Fruit fly (Drosophila melanogaster) whole organism, pupa: ENCODE data around the gene rgn.

Source experiments
- CG14655 ChIP-seq: fragments of 200-800 bp; sonication (Bioruptor generic); optimal IDR thresholded peaks from 3 replicates; lab custom pipeline; 2017; ENCODE audit warnings: mild to moderate bottlenecking, missing biosample characterization, missing genetic modification reagents, missing genetic modification characterization
- CG34367 ChIP-seq: fragments of 200-800 bp; sonication (Bioruptor generic); optimal IDR thresholded peaks from 2 replicates; lab custom pipeline; 2018; ENCODE audit warnings: missing biosample characterization, mild to moderate bottlenecking, missing genetic modification characterization
- CG8159 ChIP-seq: fragments of 200-800 bp; sonication (Bioruptor generic); optimal IDR thresholded peaks from 3 replicates; lab custom pipeline; 2018; ENCODE audit warnings: missing biosample characterization, mild to moderate bottlenecking, missing genetic modification characterization, moderate library complexity
- CG9948 ChIP-seq: fragments of 200-800 bp; sonication (Bioruptor generic); optimal IDR thresholded peaks from 2 replicates; lab custom pipeline; 2018; ENCODE audit warnings: missing biosample characterization, mild to moderate bottlenecking, missing genetic modification characterization, moderate library complexity
- D1 ChIP-seq: fragments of 200-800 bp; sonication (Bioruptor generic); optimal IDR thresholded peaks from 2 replicates; lab custom pipeline; 2018; ENCODE audit warnings: missing biosample characterization, mild to moderate bottlenecking, missing genetic modification characterization, moderate library complexity
- EcR ChIP-seq: fragments of 200-800 bp; sonication (Bioruptor generic); optimal IDR thresholded peaks from 3 replicates; lab custom pipeline; 2019; ENCODE audit warnings: missing biosample characterization, missing genetic modification characterization, mild to moderate bottlenecking, moderate library complexity, missing genetic modification reagents
- Pif1A ChIP-seq: fragments of 200-800 bp; sonication (Bioruptor generic); optimal IDR thresholded peaks from 3 replicates; lab custom pipeline; 2016; ENCODE audit warnings: missing biosample characterization, missing genetic modification characterization

DNA sequence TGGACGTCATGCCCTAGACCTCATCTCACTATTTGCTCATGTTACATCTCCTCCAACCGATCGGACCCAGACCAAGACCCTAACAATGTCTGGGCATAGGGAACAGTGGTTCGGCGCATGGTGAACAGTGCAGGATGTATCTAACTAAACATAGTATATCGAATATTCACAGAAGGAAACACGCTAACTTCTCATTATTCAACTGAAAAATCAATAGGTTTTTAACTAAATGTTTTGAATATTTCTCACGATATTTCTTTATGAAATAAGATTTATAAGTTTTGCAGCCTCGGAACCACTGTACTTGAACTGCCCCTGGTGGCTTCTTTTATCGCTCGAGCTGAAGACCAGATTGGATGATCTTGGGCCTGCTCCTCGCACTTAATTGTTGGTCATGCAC lies 71.3 kb downstream of the rgn start:
- TF ChIP-seq Pif1A, result peak; percentile 70
- TF ChIP-seq D1 (tag; lab: Kevin White, UChicago), result no peak
- TF ChIP-seq EcR (GFP tag; lab: Kevin White, UChicago), result no peak
- peak; percentile 56 for TF ChIP-seq CG14655 (GFP tag; lab: Kevin White, UChicago)
- TF ChIP-seq CG34367 (tag; lab: Kevin White, UChicago), result peak; percentile 61
- peak; percentile 71 for TF ChIP-seq CG8159
- peak; percentile 70 for TF ChIP-seq CG9948 (tag; lab: Kevin White, UChicago)
